Fruit fly (Drosophila melanogaster) whole organism, pupa: ENCODE data around the gene TwdlT.

Experiments used
- CG10348 ChIP-seq: fragments of 200-800 bp; sonication (Bioruptor generic); IDR thresholded peaks from 2 replicates; pipeline ENCODE4 v1.3.6; 2022; ENCODE audit warnings: missing biosample characterization, missing genetic modification characterization
- CG13204 ChIP-seq: fragments of 200-800 bp; sonication (Bioruptor generic); optimal IDR thresholded peaks from 2 replicates; lab custom pipeline; 2018; ENCODE audit warnings: missing biosample characterization, mild to moderate bottlenecking, missing genetic modification characterization, moderate library complexity
- CG8159 ChIP-seq: fragments of 200-800 bp; sonication (Bioruptor generic); optimal IDR thresholded peaks from 3 replicates; lab custom pipeline; 2018; ENCODE audit warnings: missing biosample characterization, mild to moderate bottlenecking, missing genetic modification characterization, moderate library complexity
- CG8301 ChIP-seq: fragments of 200-800 bp; sonication (Bioruptor generic); optimal IDR thresholded peaks from 2 replicates; lab custom pipeline; 2018; ENCODE audit warnings: missing biosample characterization, mild to moderate bottlenecking, missing genetic modification characterization
- Ets98B ChIP-seq: fragments of 200-800 bp; sonication (Bioruptor generic); IDR thresholded peaks from 2 replicates; pipeline ENCODE4 v1.3.6; 2022; ENCODE audit warnings: missing biosample characterization, missing genetic modification characterization
- Pif1A ChIP-seq: fragments of 200-800 bp; sonication (Bioruptor generic); optimal IDR thresholded peaks from 3 replicates; lab custom pipeline; 2016; ENCODE audit warnings: missing biosample characterization, missing genetic modification characterization
- fd96Ca ChIP-seq: fragments of 200-800 bp; sonication (Bioruptor generic); IDR thresholded peaks from 3 replicates; pipeline ENCODE4 v1.3.6; 2022; ENCODE audit warnings: missing biosample characterization, missing genetic modification characterization

dm6 chr3R:27075694-27076093 lies 26.7 kb downstream of the TwdlT start, which contains the start of gene CG14257:
- TF ChIP-seq CG10348: no peak
- TF ChIP-seq Pif1A: no peak
- no peak; the same call in 1 of the 2 replicates for TF ChIP-seq Ets98B (GFP tag; lab: Robert Waterston, UW)
- TF ChIP-seq CG8159 (tag; lab: Kevin White, UChicago): no peak
- TF ChIP-seq fd96Ca (GFP tag; lab: Robert Waterston, UW): no peak
- TF ChIP-seq CG13204: no peak
- TF ChIP-seq CG8301 (tag; lab: Kevin White, UChicago): no peak
